Fruit fly (Drosophila melanogaster): ENCODE results near the gene Grip.
A peak's percentile ranks its signal among the peaks of the same experiment; 100 is the strongest.

Grip gene

DNA sequence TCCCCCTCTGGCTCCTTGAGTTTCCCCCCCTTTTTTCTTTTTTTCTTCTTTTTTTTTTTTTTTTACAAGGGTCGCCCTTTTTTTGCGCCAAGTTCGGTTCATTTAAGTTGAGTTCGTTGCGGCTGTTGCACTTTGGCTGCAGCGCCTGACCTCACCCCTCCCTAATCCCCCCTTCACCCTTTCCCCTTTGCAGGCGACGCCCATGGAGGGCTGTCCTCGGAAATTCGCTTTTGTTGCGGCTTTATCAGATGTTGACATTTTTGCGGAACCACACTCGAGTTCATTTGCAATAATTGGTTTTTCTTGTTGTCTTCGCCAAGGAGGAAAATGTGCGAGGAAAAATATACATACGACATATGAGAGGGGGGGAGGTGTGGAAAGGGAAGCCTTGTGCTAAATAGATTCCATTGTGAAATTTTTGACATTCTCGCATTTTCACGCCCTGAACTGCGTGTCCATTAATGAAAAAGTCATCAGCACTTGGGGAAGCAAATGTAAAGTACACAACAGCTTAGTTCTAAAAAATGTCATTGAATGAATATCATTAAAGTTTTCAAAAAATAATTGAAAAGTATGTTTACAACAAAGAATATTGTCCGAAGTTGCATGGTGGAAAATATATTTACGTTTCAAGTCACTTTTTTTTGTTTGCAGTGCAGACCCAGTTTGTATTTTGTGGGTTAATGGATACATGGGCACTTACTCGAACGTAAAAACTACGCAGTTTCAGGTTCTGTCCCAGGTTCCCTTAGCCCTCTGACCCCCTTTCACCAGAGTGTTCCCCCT is 8.5 kb downstream of the Grip start:
- TF ChIP-seq toe (GFP tag; optimal IDR thresholded peaks at IDR 0.05) (no peak), CG12768 (GFP tag; optimal IDR thresholded peaks at IDR 0.05) (no peak), pad (GFP tag; optimal IDR thresholded peaks at IDR 0.05) (no peak), CG7045 (GFP tag; optimal IDR thresholded peaks at IDR 0.05) (no peak), Clk (GFP tag; optimal IDR thresholded peaks at IDR 0.05) (no peak), CG7101 (tag; optimal IDR thresholded peaks at IDR 0.05) (no peak), ovo (GFP tag; optimal IDR thresholded peaks at IDR 0.05) (no peak), Mnt (GFP tag; optimal IDR thresholded peaks at IDR 0.05) (no peak), CG14711 (tag; optimal IDR thresholded peaks at IDR 0.05) (no peak), CG33017 (tag; optimal IDR thresholded peaks at IDR 0.05) (no peak), Hr96 (GFP tag; optimal IDR thresholded peaks at IDR 0.05) (no peak), bab1 (GFP tag; optimal IDR thresholded peaks at IDR 0.05) (no peak), CG11617 (GFP tag; optimal IDR thresholded peaks at IDR 0.05) (no peak), CG5204 (GFP tag; optimal IDR thresholded peaks at IDR 0.05) (no peak), cic (GFP tag; optimal IDR thresholded peaks at IDR 0.05) (no peak), tj (GFP tag; optimal IDR thresholded peaks at IDR 0.05) (no peak)

dm6 chrX:5977113-5977512 is 11.0 kb downstream of the Grip start:
- TF ChIP-seq kay (GFP tag; ENCODE audit: borderline replicate concordance) (peak; percentile 17), pad (GFP tag; optimal IDR thresholded peaks at IDR 0.05) (no peak)

DNA sequence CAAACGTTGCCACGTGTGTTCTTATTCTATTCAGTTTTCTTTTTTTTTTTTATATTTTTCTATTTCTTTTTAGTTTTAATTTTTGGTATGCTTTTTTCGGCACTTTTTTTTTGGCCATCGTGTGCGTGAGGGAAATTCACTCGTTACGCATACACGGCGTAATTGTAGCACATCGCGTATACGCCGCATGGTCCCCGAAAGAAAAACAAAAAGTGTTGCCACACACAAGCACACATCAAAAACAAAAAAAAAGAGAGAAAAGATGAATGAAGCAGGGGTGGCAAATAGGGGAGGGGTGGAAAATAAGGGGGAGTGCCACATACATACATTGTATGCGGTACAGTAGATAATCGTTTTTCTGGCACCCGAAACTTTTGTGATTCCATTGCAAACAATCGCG is 11.7 kb downstream of the Grip start:
- TF ChIP-seq CG7045 (GFP tag; optimal IDR thresholded peaks at IDR 0.05) (no peak), CG7101 (tag; optimal IDR thresholded peaks at IDR 0.05) (no peak), CG5204 (GFP tag; optimal IDR thresholded peaks at IDR 0.05) (no peak), CG33017 (tag; optimal IDR thresholded peaks at IDR 0.05) (no peak), pad (GFP tag; optimal IDR thresholded peaks at IDR 0.05) (no peak), tj (GFP tag; optimal IDR thresholded peaks at IDR 0.05) (no peak), CG12768 (GFP tag; optimal IDR thresholded peaks at IDR 0.05) (no peak), kay (GFP tag; ENCODE audit: borderline replicate concordance) (no peak), bab1 (GFP tag; optimal IDR thresholded peaks at IDR 0.05) (no peak)

DNA sequence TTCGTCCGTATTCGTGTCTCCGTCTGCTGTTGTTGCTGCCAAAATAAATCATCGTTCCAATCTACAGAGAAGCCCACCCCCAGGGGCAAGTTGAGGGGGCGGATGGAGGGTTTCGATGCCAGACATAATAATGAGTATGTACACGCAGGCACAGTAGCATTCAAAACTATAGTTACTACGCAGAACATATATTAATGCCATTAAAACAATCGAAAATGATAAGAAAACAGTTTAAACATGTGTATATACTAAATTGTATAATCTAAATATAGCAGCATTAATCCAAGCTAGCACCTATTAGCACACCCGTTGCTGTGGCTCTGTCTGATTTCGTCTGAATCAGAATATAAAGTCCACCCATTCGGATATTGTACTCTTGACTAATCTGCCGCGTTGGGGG is 14.8 kb downstream of the Grip start:
- no peak for TF ChIP-seq CG33017 (tag; optimal IDR thresholded peaks at IDR 0.05)
- TF ChIP-seq CG7101 (tag; optimal IDR thresholded peaks at IDR 0.05) = no peak
- no peak for TF ChIP-seq pad (GFP tag; optimal IDR thresholded peaks at IDR 0.05)
- TF ChIP-seq CG14711 (tag; optimal IDR thresholded peaks at IDR 0.05) = peak; percentile 28

- TF ChIP-seq CG12768 (GFP tag; optimal IDR thresholded peaks at IDR 0.05) (no peak), toe (GFP tag; optimal IDR thresholded peaks at IDR 0.05) (no peak), CG7101 (tag; optimal IDR thresholded peaks at IDR 0.05) (no peak), Clk (GFP tag; optimal IDR thresholded peaks at IDR 0.05) (no peak), Mnt (GFP tag; optimal IDR thresholded peaks at IDR 0.05) (no peak), cnc (optimal IDR thresholded peaks at IDR 0.05) (no peak), tj (GFP tag; optimal IDR thresholded peaks at IDR 0.05) (no peak), bab1 (GFP tag; optimal IDR thresholded peaks at IDR 0.05) (no peak), ovo (GFP tag; optimal IDR thresholded peaks at IDR 0.05) (no peak), pad (GFP tag; optimal IDR thresholded peaks at IDR 0.05) (no peak), CG11617 (GFP tag; optimal IDR thresholded peaks at IDR 0.05) (no peak), CG5204 (GFP tag; optimal IDR thresholded peaks at IDR 0.05) (no peak), cic (GFP tag; optimal IDR thresholded peaks at IDR 0.05) (no peak), Crg-1 (GFP tag; optimal IDR thresholded peaks at IDR 0.05) (no peak)
Observed at dm6 chrX:5981410-5981809, 15.3 kb downstream of the Grip start.

DNA sequence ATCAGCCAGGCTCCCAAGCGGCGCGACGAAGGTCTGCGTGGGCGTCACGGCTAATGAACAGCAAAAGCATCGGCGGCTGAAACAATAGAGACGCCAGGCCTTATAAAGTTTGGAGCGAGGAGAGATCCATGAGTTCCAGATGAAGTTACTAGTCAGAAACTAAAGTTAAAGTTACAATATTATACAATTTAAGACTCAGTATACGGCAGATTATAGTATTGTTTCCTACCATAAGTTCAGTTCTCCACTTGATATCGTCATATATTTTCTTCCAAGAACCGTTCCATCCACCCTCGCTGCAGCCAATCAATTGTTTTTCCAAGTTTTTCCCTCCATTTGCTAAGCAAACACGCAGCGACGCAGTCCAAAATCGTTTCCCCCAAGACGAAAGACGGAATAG is 17.3 kb downstream of the Grip start:
- TF ChIP-seq Mnt (GFP tag; optimal IDR thresholded peaks at IDR 0.05) (no peak), CG14711 (tag; optimal IDR thresholded peaks at IDR 0.05) (no peak), CG5204 (GFP tag; optimal IDR thresholded peaks at IDR 0.05) (no peak), CG1620 (GFP tag; optimal IDR thresholded peaks at IDR 0.05) (no peak), pad (GFP tag; optimal IDR thresholded peaks at IDR 0.05) (no peak), bab1 (GFP tag; optimal IDR thresholded peaks at IDR 0.05) (no peak)

DNA sequence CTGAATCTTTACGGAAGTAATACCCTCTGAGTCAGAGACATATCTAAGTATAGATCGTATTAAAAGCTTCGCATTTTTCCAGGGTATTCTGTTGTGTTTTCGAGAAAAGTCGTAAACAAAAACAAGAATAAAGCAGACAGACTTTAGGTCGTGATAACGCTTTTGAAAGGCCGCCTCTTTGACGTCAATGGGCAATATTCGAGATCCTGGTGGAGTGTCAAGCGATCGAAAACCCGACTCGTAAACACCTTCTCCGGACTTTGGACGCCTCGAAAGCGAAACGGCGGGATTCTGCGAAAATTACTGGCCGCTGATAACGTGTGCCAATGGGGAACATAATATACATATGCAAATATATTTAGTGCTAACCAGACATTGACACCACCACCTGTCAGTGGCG is 21.3 kb downstream of the Grip start:
- no peak for TF ChIP-seq bab1 (GFP tag; optimal IDR thresholded peaks at IDR 0.05)
- peak; percentile 89 for TF ChIP-seq kay (GFP tag; ENCODE audit: borderline replicate concordance)
